Fruit fly (Drosophila melanogaster) whole organism, embryonic: ENCODE results near the gene east.

Experiments used
- Atf3 ChIP-seq: fragments of 200-800 bp; sonication (Bioruptor generic); optimal IDR thresholded peaks from 3 replicates; lab custom pipeline; 2016; ENCODE audit warnings: missing biosample characterization, missing genetic modification characterization
- B-H1 ChIP-seq: fragments of 200-800 bp; sonication (Bioruptor generic); IDR thresholded peaks from 3 replicates; pipeline ENCODE4 v1.3.6; 2022; ENCODE audit warnings: missing biosample characterization, missing genetic modification characterization
- CG10274 ChIP-seq: fragments of 200-800 bp; sonication (Bioruptor generic); optimal IDR thresholded peaks from 3 replicates; lab custom pipeline; 2017; ENCODE audit warnings: missing biosample characterization, mild to moderate bottlenecking, missing genetic modification characterization
- CG11695 ChIP-seq: fragments of 200-800 bp; sonication (Bioruptor generic); IDR thresholded peaks from 3 replicates; pipeline ENCODE4 v1.3.6; 2022; ENCODE audit warnings: missing biosample characterization, missing genetic modification characterization
- CG15696 ChIP-seq: fragments of 200-800 bp; sonication (Bioruptor generic); optimal IDR thresholded peaks from 2 replicates; lab custom pipeline; 2019; ENCODE audit warnings: missing biosample characterization, mild to moderate bottlenecking, missing genetic modification characterization, moderate library complexity
- CG1647 ChIP-seq: fragments of 200-800 bp; sonication (Bioruptor generic); optimal IDR thresholded peaks from 3 replicates; lab custom pipeline; 2016; ENCODE audit warnings: missing biosample characterization, missing genetic modification characterization
- CG17359 ChIP-seq: fragments of 200-800 bp; sonication (Bioruptor generic); optimal IDR thresholded peaks from 3 replicates; lab custom pipeline; 2018; ENCODE audit warnings: missing biosample characterization, mild to moderate bottlenecking, missing genetic modification characterization, moderate library complexity
- CG17385 ChIP-seq: fragments of 200-800 bp; sonication (Bioruptor generic); optimal IDR thresholded peaks from 3 replicates; lab custom pipeline; 2018; ENCODE audit warnings: missing biosample characterization, mild to moderate bottlenecking, missing genetic modification characterization
- CG2712 ChIP-seq: fragments of 200-800 bp; optimal IDR thresholded peaks from 3 replicates; lab custom pipeline; 2019; ENCODE audit warnings: missing biosample characterization, mild to moderate bottlenecking, missing genetic modification characterization, moderate library complexity
- CG3065 ChIP-seq: fragments of 200-800 bp; sonication (Bioruptor generic); optimal IDR thresholded peaks from 2 replicates; lab custom pipeline; 2016; ENCODE audit warnings: missing biosample characterization, missing genetic modification characterization
- CG42726 ChIP-seq: fragments of 200-800 bp; sonication (Bioruptor generic); IDR thresholded peaks from 2 replicates; pipeline ENCODE4 v1.3.6; 2022; ENCODE audit warnings: missing biosample characterization, missing genetic modification characterization; ENCODE audit not compliant: partially characterized antibody
- CG4854 ChIP-seq: fragments of 200-800 bp; sonication (Bioruptor generic); optimal IDR thresholded peaks from 2 replicates; lab custom pipeline; 2016; ENCODE audit warnings: missing biosample characterization, missing genetic modification characterization, inconsistent platforms
- CG6813 ChIP-seq: fragments of 200-800 bp; sonication (Bioruptor generic); optimal IDR thresholded peaks from 2 replicates; lab custom pipeline; 2017; ENCODE audit warnings: missing biosample characterization, missing genetic modification characterization, mild to moderate bottlenecking, moderate library complexity, missing genetic modification reagents
- CG7786 ChIP-seq: fragments of 200-800 bp; sonication (Bioruptor generic); optimal IDR thresholded peaks from 2 replicates; lab custom pipeline; 2016; ENCODE audit warnings: missing biosample characterization, missing genetic modification characterization
- CG8359 ChIP-seq: fragments of 200-800 bp; sonication (Bioruptor generic); optimal IDR thresholded peaks from 2 replicates; lab custom pipeline; 2017; ENCODE audit warnings: missing biosample characterization, mild to moderate bottlenecking, missing genetic modification characterization, borderline replicate concordance
- Chrac-16 ChIP-seq: fragments of 200-800 bp; sonication (Bioruptor generic); optimal IDR thresholded peaks from 3 replicates; lab custom pipeline; 2016; ENCODE audit warnings: missing biosample characterization, missing genetic modification characterization
- D19B ChIP-seq: fragments of 200-800 bp; sonication (Bioruptor generic); optimal IDR thresholded peaks from 2 replicates; lab custom pipeline; 2017; ENCODE audit warnings: missing biosample characterization, mild to moderate bottlenecking, missing genetic modification characterization
- Dad ChIP-seq: fragments of 200-800 bp; sonication (Bioruptor generic); optimal IDR thresholded peaks from 3 replicates; lab custom pipeline; 2016; ENCODE audit warnings: missing biosample characterization, missing genetic modification characterization
- HLHmδ ChIP-seq: fragments of 200-800 bp; sonication (Bioruptor generic); optimal IDR thresholded peaks from 2 replicates; lab custom pipeline; 2018; ENCODE audit warnings: missing biosample characterization, mild to moderate bottlenecking, missing genetic modification characterization, moderate library complexity
- MESR4 ChIP-seq: fragments of 200-800 bp; sonication (Bioruptor generic); optimal IDR thresholded peaks from 2 replicates; lab custom pipeline; 2018; ENCODE audit warnings: missing biosample characterization, mild to moderate bottlenecking, missing genetic modification characterization, moderate library complexity
- Mes4 ChIP-seq: fragments of 200-800 bp; sonication (Bioruptor generic); optimal IDR thresholded peaks from 2 replicates; lab custom pipeline; 2016; ENCODE audit warnings: missing biosample characterization, missing genetic modification characterization
- Neu2 ChIP-seq: fragments of 200-800 bp; sonication (Bioruptor generic); optimal IDR thresholded peaks from 3 replicates; lab custom pipeline; 2016; ENCODE audit warnings: missing biosample characterization, missing genetic modification characterization, borderline replicate concordance
- Side ChIP-seq: fragments of 200-800 bp; sonication (Bioruptor generic); optimal IDR thresholded peaks from 2 replicates; lab custom pipeline; 2016; ENCODE audit warnings: missing biosample characterization, missing genetic modification characterization
- Spps ChIP-seq: fragments of 200-800 bp; sonication (Bioruptor generic); optimal IDR thresholded peaks from 2 replicates; lab custom pipeline; 2018; ENCODE audit warnings: missing biosample characterization, mild to moderate bottlenecking, missing genetic modification characterization
- Sry-β ChIP-seq: fragments of 200-800 bp; sonication (Bioruptor generic); optimal IDR thresholded peaks from 2 replicates; lab custom pipeline; 2018; ENCODE audit warnings: missing biosample characterization, mild to moderate bottlenecking, missing genetic modification characterization, moderate library complexity
- Trl ChIP-seq, 3 experiments: fragments of >200 bp in 2 of 3; fragments of 200-800 bp in 1 of 3; sonication (Bioruptor generic) in 1 of 3; optimal IDR thresholded peaks; 2 replicates in 1 of 3; 3 replicates in 2 of 3; lab custom pipeline; 2016 to 2017; ENCODE audit warnings: missing biosample characterization in 1 of 3, missing genetic modification characterization in 1 of 3
- al ChIP-seq: fragments of 200-800 bp; sonication (Bioruptor generic); IDR thresholded peaks from 2 replicates; pipeline ENCODE4 v1.3.6; 2022; ENCODE audit warnings: missing biosample characterization, missing genetic modification characterization
- aop ChIP-seq: fragments of 200-800 bp; sonication (Bioruptor generic); IDR thresholded peaks from 2 replicates; pipeline ENCODE4 v1.3.6; 2022; ENCODE audit warnings: missing biosample characterization, missing genetic modification characterization
- cad ChIP-seq: fragments of >200 bp; optimal IDR thresholded peaks from 2 replicates; lab custom pipeline; 2017; ENCODE audit warnings: missing biosample characterization, missing genetic modification characterization
- chm ChIP-seq: fragments of 200-800 bp; sonication (Bioruptor generic); IDR thresholded peaks from 2 replicates; pipeline ENCODE4 v1.3.6; 2022; ENCODE audit warnings: missing biosample characterization, missing genetic modification characterization
- en ChIP-seq: fragments of 200-800 bp; sonication (Bioruptor generic); optimal IDR thresholded peaks from 2 replicates; lab custom pipeline; 2016; ENCODE audit warnings: missing biosample characterization, missing genetic modification characterization
- fd96Cb ChIP-seq: fragments of 200-800 bp; sonication (Bioruptor generic); optimal IDR thresholded peaks from 2 replicates; lab custom pipeline; 2018; ENCODE audit warnings: missing biosample characterization, mild to moderate bottlenecking, missing genetic modification characterization, moderate library complexity
- fru ChIP-seq: fragments of >200 bp; optimal IDR thresholded peaks from 2 replicates; lab custom pipeline; 2017
- ftz-f1 ChIP-seq: fragments of 200-800 bp; sonication (Bioruptor generic); optimal IDR thresholded peaks from 2 replicates; lab custom pipeline; 2016; ENCODE audit warnings: missing biosample characterization, missing genetic modification characterization
- grau ChIP-seq: fragments of 200-800 bp; optimal IDR thresholded peaks from 3 replicates; lab custom pipeline; 2019; ENCODE audit warnings: missing biosample characterization, mild to moderate bottlenecking, missing genetic modification characterization, moderate library complexity
- grn ChIP-seq: fragments of 200-800 bp; sonication (Bioruptor generic); optimal IDR thresholded peaks from 3 replicates; lab custom pipeline; 2017; ENCODE audit warnings: missing biosample characterization, missing genetic modification characterization
- ham ChIP-seq: fragments of 200-800 bp; sonication (Bioruptor generic); IDR thresholded peaks from 2 replicates; pipeline ENCODE4 v1.3.6; 2022; ENCODE audit warnings: missing biosample characterization, missing genetic modification characterization
- lmd ChIP-seq: fragments of 200-800 bp; sonication (Bioruptor generic); IDR thresholded peaks from 2 replicates; pipeline ENCODE4 v1.3.6; 2022; ENCODE audit warnings: missing biosample characterization, missing genetic modification characterization
- lola ChIP-seq, 3 experiments: fragments of >200 bp in 2 of 3; fragments of 200-800 bp in 1 of 3; sonication (Bioruptor generic) in 1 of 3; optimal IDR thresholded peaks; 2 replicates each; lab custom pipeline; 2017 to 2019; ENCODE audit warnings: missing biosample characterization in 3 of 3, missing genetic modification characterization in 3 of 3, mild to moderate bottlenecking in 1 of 3, moderate library complexity in 1 of 3
- nerfin-1 ChIP-seq: fragments of 200-800 bp; sonication (Bioruptor generic); optimal IDR thresholded peaks from 3 replicates; lab custom pipeline; 2019; ENCODE audit warnings: missing biosample characterization, mild to moderate bottlenecking, missing genetic modification characterization, moderate library complexity
- nmo ChIP-seq: fragments of 200-800 bp; sonication (Bioruptor generic); optimal IDR thresholded peaks from 2 replicates; lab custom pipeline; 2018; ENCODE audit warnings: missing biosample characterization, mild to moderate bottlenecking, missing genetic modification characterization, moderate library complexity
- oc ChIP-seq: fragments of 200-800 bp; sonication (Bioruptor generic); optimal IDR thresholded peaks from 2 replicates; lab custom pipeline; 2018; ENCODE audit warnings: missing biosample characterization, mild to moderate bottlenecking, missing genetic modification characterization, moderate library complexity
- otp ChIP-seq: fragments of 200-800 bp; sonication (Bioruptor generic); IDR thresholded peaks from 3 replicates; pipeline ENCODE4, ENCODE4 v1.3.6; 2022; ENCODE audit warnings: missing biosample characterization, missing genetic modification characterization
- pzg ChIP-seq: fragments of 200-800 bp; sonication (Bioruptor generic); optimal IDR thresholded peaks from 3 replicates; lab custom pipeline; 2018; ENCODE audit warnings: missing biosample characterization, mild to moderate bottlenecking, missing genetic modification characterization, moderate library complexity
- sc ChIP-seq, 3 experiments: fragments of >200 bp in 2 of 3; fragments of 200-800 bp in 1 of 3; sonication (Bioruptor generic) in 1 of 3; optimal IDR thresholded peaks; 2 replicates in 2 of 3; 3 replicates in 1 of 3; lab custom pipeline; 2017; ENCODE audit warnings: mild to moderate bottlenecking in 1 of 3, missing biosample characterization in 1 of 3, missing genetic modification characterization in 1 of 3, missing genetic modification reagents in 1 of 3
- so ChIP-seq: fragments of 200-800 bp; sonication (Bioruptor generic); IDR thresholded peaks from 3 replicates; pipeline ENCODE4 v1.3.6; 2022; ENCODE audit warnings: missing biosample characterization, missing genetic modification characterization
- stc ChIP-seq: fragments of 200-800 bp; sonication (Bioruptor generic); IDR thresholded peaks from 2 replicates; pipeline ENCODE4 v1.3.6; 2022; ENCODE audit warnings: missing biosample characterization, missing genetic modification characterization
- vnd ChIP-seq: fragments of 200-800 bp; sonication (Bioruptor generic); IDR thresholded peaks from 3 replicates; pipeline ENCODE4 v1.3.6; 2022; ENCODE audit warnings: missing biosample characterization, missing genetic modification characterization; ENCODE audit not compliant: partially characterized antibody
- wor ChIP-seq: fragments of 200-800 bp; sonication (Bioruptor generic); IDR thresholded peaks from 2 replicates; pipeline ENCODE4 v1.3.6; 2022; ENCODE audit warnings: missing biosample characterization, missing genetic modification characterization

The east gene

DNA sequence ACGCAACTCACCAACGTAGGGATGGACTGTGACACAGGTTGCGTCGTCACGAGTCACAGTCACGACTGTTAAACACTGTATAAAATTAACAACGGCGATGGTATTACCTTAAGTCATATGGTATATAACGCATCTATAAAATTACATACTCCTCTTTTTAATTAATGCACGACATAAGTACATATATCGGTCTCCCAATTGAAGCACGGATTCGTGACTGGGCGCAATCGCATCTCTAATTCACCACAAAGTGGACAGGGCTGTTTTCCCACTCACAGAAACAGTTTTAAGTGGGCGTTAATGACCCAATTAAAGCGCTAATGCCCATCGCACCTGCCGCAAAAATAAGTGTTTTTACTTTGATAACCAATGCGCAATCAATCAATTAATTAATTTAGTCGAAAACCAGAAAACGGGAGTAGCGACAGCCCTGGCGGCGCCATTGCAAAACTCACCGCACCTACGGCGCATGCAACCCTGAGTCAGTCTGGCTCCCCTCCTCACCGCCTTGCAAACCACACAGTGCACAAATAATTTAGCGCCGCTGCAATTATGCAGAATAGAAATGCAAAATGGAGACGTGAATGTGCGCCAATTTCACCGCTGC is 30.8 kb downstream of the east start, which contains the start of gene CG4313 (continued):
- peak; percentile 44 for TF ChIP-seq CG17385 (GFP tag; lab: Kevin White, UChicago)
- no peak for TF ChIP-seq ham (GFP tag; lab: Robert Waterston, UW)
- TF ChIP-seq vnd (GFP tag; lab: Robert Waterston, UW): peak; percentile 91
- TF ChIP-seq MESR4 (GFP tag; lab: Kevin White, UChicago): no peak
- TF ChIP-seq CG8359: no peak
- TF ChIP-seq ftz-f1 (GFP tag; lab: Kevin White, UChicago): no peak
- no peak for TF ChIP-seq oc
- peak; percentile 59; the same call in 2 of the 3 replicates for TF ChIP-seq CG11695 (GFP tag; lab: Robert Waterston, UW)
- TF ChIP-seq Spps: peak; percentile 40
- TF ChIP-seq grn (GFP tag; lab: Kevin White, UChicago): no peak
- peak; percentile 35; the same call in 1 of the 2 replicates for TF ChIP-seq CG42726
- TF ChIP-seq nmo: peak; percentile 70
- peak; percentile 60 for TF ChIP-seq Mes4 (GFP tag; lab: Kevin White, UChicago)
- peak; percentile 35 for TF ChIP-seq D19B (GFP tag; lab: Kevin White, UChicago)
- peak; percentile 42 for TF ChIP-seq pzg (GFP tag; lab: Kevin White, UChicago)
- peak; percentile 62 for TF ChIP-seq fd96Cb
- TF ChIP-seq en (GFP tag; lab: Kevin White, UChicago): peak; percentile 65
- peak; percentile 37; the same call in 2 of the 3 replicates for TF ChIP-seq B-H1 (GFP tag; lab: Robert Waterston, UW)
- TF ChIP-seq grau (tag; lab: Kevin White, UChicago): peak; percentile 75
- peak; percentile 31 for TF ChIP-seq CG17359 (tag; lab: Kevin White, UChicago)
- no peak for TF ChIP-seq cad
- TF ChIP-seq CG4854 (GFP tag; lab: Kevin White, UChicago): peak; percentile 39
- TF ChIP-seq otp (GFP tag; lab: Robert Waterston, UW): no peak
- no peak for TF ChIP-seq CG3065
- no peak for TF ChIP-seq HLHmδ (GFP tag; lab: Kevin White, UChicago)
- TF ChIP-seq CG2712 (tag; lab: Kevin White, UChicago): peak; percentile 71
- TF ChIP-seq so (GFP tag; lab: Robert Waterston, UW): 0 out of 3 replicates have a peak, but pooled peaks have one; percentile 26
- peak; percentile 80 for TF ChIP-seq Sry-β
- no peak for TF ChIP-seq fru
- TF ChIP-seq lola (GFP tag; optimal IDR thresholded peaks at IDR 0.05; lab: Kevin White, UChicago): peak in 1 of 3 experiments; percentile 60
- TF ChIP-seq Chrac-16 (GFP tag; lab: Kevin White, UChicago): peak; percentile 63
- peak; percentile 35 for TF ChIP-seq Dad (GFP tag; lab: Kevin White, UChicago)
- peak; percentile 74 for TF ChIP-seq CG7786 (GFP tag; lab: Kevin White, UChicago)
- TF ChIP-seq chm (GFP tag; lab: Robert Waterston, UW): no peak
- TF ChIP-seq CG6813 (GFP tag; lab: Kevin White, UChicago): no peak
- peak; percentile 45 for TF ChIP-seq nerfin-1 (tag; lab: Kevin White, UChicago)
- no peak for TF ChIP-seq aop
- TF ChIP-seq sc (optimal IDR thresholded peaks at IDR 0.05; lab: Kevin White, UChicago): no peak
- TF ChIP-seq sc (GFP tag; optimal IDR thresholded peaks at IDR 0.05; lab: Kevin White, UChicago): no peak
- TF ChIP-seq Trl (optimal IDR thresholded peaks at IDR 0.05; lab: Kevin White, UChicago): no peak
- TF ChIP-seq Trl (GFP tag; optimal IDR thresholded peaks at IDR 0.05; lab: Kevin White, UChicago): peak; percentile 79
- peak; percentile 52; the same call in 1 of the 2 replicates for TF ChIP-seq al (GFP tag; lab: Robert Waterston, UW)
- TF ChIP-seq CG10274 (GFP tag; lab: Kevin White, UChicago): no peak
- peak; percentile 75; the same call in 1 of the 2 replicates for TF ChIP-seq lmd (GFP tag; lab: Robert Waterston, UW)
- TF ChIP-seq CG15696 (tag; lab: Kevin White, UChicago): peak; percentile 72
- peak; percentile 11 for TF ChIP-seq CG1647
- TF ChIP-seq Neu2: no peak
- peak; percentile 11; the same call in 1 of the 2 replicates for TF ChIP-seq wor (GFP tag; lab: Robert Waterston, UW)
- TF ChIP-seq Side (GFP tag; lab: Kevin White, UChicago): peak; percentile 61
- no peak for TF ChIP-seq stc
- TF ChIP-seq Atf3 (GFP tag; lab: Kevin White, UChicago): peak; percentile 55
